Fruit fly (Drosophila melanogaster): ENCODE results near the gene PH4alphaNE1.

Gene PH4alphaNE1

DNA sequence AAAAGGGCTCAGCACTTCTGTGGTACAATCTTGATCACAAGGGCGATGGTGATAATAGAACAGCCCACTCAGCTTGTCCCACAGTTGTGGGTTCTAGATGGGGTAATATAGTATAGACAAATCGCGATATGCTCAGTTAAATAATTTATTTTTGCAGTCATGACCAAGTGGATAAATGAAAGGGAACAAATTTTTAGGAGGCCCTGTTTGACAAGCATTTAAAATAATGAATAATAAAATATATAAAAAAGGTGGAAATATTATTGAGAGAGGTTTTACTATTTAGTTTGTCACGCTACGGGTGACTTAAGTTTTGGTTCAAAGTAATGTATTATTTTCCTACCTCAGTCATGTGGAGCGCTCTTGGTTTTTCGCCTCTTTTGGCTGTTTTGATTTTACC, 7.6 kb upstream of the PH4alphaNE1 start, which contains the start of gene CG34041:
Gene CG34041 (plus strand): TSS at position 301 of the 400 bp plus-strand sequence.
- TF ChIP-seq CG3032 (tag; optimal IDR thresholded peaks at IDR 0.05) (no peak), CG8319 (GFP tag; optimal IDR thresholded peaks at IDR 0.05) (no peak), svp (GFP tag) (no peak), CG11902 (GFP tag; optimal IDR thresholded peaks at IDR 0.05) (no peak), Ets96B (tag; optimal IDR thresholded peaks at IDR 0.05) (no peak), achi (GFP tag; optimal IDR thresholded peaks at IDR 0.05) (no peak), pdm3 (GFP tag; optimal IDR thresholded peaks at IDR 0.05) (no peak)

DNA sequence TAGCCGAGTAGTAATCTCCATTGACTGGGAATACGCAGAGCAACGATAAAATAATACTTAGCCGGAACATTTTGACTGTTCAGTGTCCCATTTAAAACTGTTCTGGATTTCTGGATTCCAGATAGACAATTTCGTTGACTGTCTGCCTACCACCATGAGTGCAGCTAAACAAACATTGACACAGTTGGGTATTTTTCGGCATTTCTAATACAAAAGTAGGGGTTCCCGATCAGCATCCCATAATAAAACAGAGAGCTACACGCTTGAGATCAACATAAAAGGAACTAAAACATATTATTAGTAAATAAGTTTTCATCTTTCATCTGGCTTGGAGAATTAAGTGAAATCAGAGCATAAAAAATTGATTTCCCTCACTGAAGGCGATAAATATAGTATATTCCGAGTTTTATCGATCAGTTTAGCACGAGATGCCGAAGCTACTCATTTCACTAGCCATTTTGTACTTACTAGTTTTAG, 5.5 kb upstream of the PH4alphaNE1 start, which contains the start of the genes PH4alphaSG1 and CG15539:
Gene PH4alphaSG1 (minus strand): TSS at position 101 of the 477 bp plus-strand sequence.
Gene CG15539 (plus strand): TSS at position 427 of the 477 bp plus-strand sequence.
- TF ChIP-seq lz (GFP tag; optimal IDR thresholded peaks at IDR 0.05): no peak
- TF ChIP-seq Blimp-1 (GFP tag; optimal IDR thresholded peaks at IDR 0.05): no peak
- TF ChIP-seq Lpt (GFP tag; optimal IDR thresholded peaks at IDR 0.05): no peak
- no peak for TF ChIP-seq Eip78C (GFP tag)
- no peak for TF ChIP-seq CG9139 (GFP tag; optimal IDR thresholded peaks at IDR 0.05)
- TF ChIP-seq salr (GFP tag; optimal IDR thresholded peaks at IDR 0.05): no peak

DNA sequence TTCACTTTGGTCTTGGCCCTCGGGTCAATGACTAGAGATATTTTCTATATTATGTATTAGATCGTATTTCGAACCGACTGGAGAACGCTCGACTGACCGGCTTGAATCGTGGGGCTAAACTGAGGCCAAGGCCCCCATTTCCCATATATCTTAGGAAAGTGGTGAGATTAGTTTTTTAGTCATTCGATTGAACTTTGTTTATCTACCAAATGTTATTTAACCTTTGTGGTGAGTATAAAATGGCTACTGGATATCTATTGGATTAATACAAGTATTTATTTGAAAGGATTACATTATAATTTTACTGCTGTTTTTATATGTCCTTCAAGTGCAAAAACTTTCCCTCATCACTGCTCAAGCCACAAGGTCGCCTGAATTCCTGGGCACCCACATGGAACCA, 3.3 kb upstream of the PH4alphaNE1 start, which contains the start of gene CG31371:
Gene CG31371 (minus strand): TSS at position 101 of the 400 bp plus-strand sequence.
- no peak for TF ChIP-seq Eip93F (GFP tag; optimal IDR thresholded peaks at IDR 0.05)
- no peak for TF ChIP-seq OdsH (GFP tag; optimal IDR thresholded peaks at IDR 0.05)
- no peak for TF ChIP-seq CG11294 (GFP tag; IDR thresholded peaks at IDR 0.05)
- TF ChIP-seq Hr39 (GFP tag; optimal IDR thresholded peaks at IDR 0.05): no peak
- TF ChIP-seq svp (GFP tag): no peak
- no peak for TF ChIP-seq Eip78C (GFP tag)
- no peak for TF ChIP-seq esn (GFP tag; optimal IDR thresholded peaks at IDR 0.05)
- TF ChIP-seq Smox (GFP tag; optimal IDR thresholded peaks at IDR 0.05): no peak
- TF ChIP-seq CG8119 (GFP tag; IDR thresholded peaks at IDR 0.05): no peak
- TF ChIP-seq CG6854 (GFP tag; optimal IDR thresholded peaks at IDR 0.05): no peak
- no peak for TF ChIP-seq CG8319 (GFP tag; optimal IDR thresholded peaks at IDR 0.05)
- no peak for TF ChIP-seq lz (GFP tag; optimal IDR thresholded peaks at IDR 0.05)
- no peak for TF ChIP-seq fkh (GFP tag; optimal IDR thresholded peaks at IDR 0.05)
- no peak for TF ChIP-seq eg (GFP tag; IDR thresholded peaks at IDR 0.05)
- no peak for TF ChIP-seq fd85E (GFP tag; optimal IDR thresholded peaks at IDR 0.05)
- TF ChIP-seq dac (GFP tag; optimal IDR thresholded peaks at IDR 0.05): no peak

DNA sequence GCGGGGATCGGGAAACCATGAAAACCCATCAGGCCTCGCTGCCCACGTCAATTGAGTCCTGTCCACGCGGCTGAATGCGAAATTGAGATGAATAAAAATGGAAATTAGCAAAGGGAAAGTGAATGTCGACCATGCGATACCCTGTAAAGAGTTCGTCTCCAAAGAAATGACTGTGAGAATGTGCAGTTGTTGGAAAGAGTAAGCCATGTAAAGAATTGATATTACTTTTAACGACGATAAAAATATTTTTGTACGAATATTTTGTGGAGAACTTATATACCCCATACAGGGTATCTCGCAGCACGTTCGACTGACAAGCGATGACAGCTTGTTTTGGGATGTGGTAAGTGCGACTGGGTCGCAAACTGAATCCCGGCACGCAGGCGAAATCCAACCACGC, 1.0 kb upstream of the PH4alphaNE1 start:
- peak; percentile 20 for TF ChIP-seq fd59A (GFP tag; optimal IDR thresholded peaks at IDR 0.05)
- no peak for TF ChIP-seq Eip78C (GFP tag)
- peak; percentile 52 for TF ChIP-seq CG4318 (GFP tag; optimal IDR thresholded peaks at IDR 0.05)
- TF ChIP-seq topi (GFP tag; optimal IDR thresholded peaks at IDR 0.05): peak; percentile 72
- TF ChIP-seq CG6808 (GFP tag; optimal IDR thresholded peaks at IDR 0.05): peak; percentile 43
- peak; percentile 73 for TF ChIP-seq CG32006 (GFP tag; optimal IDR thresholded peaks at IDR 0.05)
- peak; percentile 40 for TF ChIP-seq CG6276 (GFP tag; optimal IDR thresholded peaks at IDR 0.05)
- peak; percentile 55 for TF ChIP-seq CG1621 (tag; optimal IDR thresholded peaks at IDR 0.05)
- peak; percentile 21 for TF ChIP-seq CG16779 (tag; optimal IDR thresholded peaks at IDR 0.05)
- TF ChIP-seq CG6854 (GFP tag; optimal IDR thresholded peaks at IDR 0.05): no peak
- TF ChIP-seq Eip93F (GFP tag; optimal IDR thresholded peaks at IDR 0.05): no peak
- no peak for TF ChIP-seq CG3032 (tag; optimal IDR thresholded peaks at IDR 0.05)
- peak; percentile 60 for TF ChIP-seq pdm3 (GFP tag; optimal IDR thresholded peaks at IDR 0.05)
- peak; percentile 28 for TF ChIP-seq CG8319 (GFP tag; optimal IDR thresholded peaks at IDR 0.05)
- TF ChIP-seq Hr4 (GFP tag; optimal IDR thresholded peaks at IDR 0.05): peak; percentile 78
- peak; percentile 38 for TF ChIP-seq spab (GFP tag; optimal IDR thresholded peaks at IDR 0.05)
- TF ChIP-seq Ets21C (GFP tag; optimal IDR thresholded peaks at IDR 0.05): peak; percentile 63
- TF ChIP-seq Blimp-1 (GFP tag; optimal IDR thresholded peaks at IDR 0.05): peak; percentile 30
- TF ChIP-seq CG9139 (GFP tag; optimal IDR thresholded peaks at IDR 0.05): peak; percentile 16
- peak; percentile 66 for TF ChIP-seq achi (GFP tag; optimal IDR thresholded peaks at IDR 0.05)
- peak; percentile 1 to 41 for TF ChIP-seq salr (GFP tag; optimal IDR thresholded peaks at IDR 0.05)
- peak; percentile 25 for TF ChIP-seq CG11762 (GFP tag; optimal IDR thresholded peaks at IDR 0.05; ENCODE audit: insufficient read depth)
- peak; percentile 47 for TF ChIP-seq net (GFP tag; optimal IDR thresholded peaks at IDR 0.05)
- TF ChIP-seq dac (GFP tag; optimal IDR thresholded peaks at IDR 0.05): no peak
- TF ChIP-seq CG11902 (GFP tag; optimal IDR thresholded peaks at IDR 0.05): peak; percentile 52
- TF ChIP-seq CG31627 (GFP tag; optimal IDR thresholded peaks at IDR 0.05): peak; percentile 83
- no peak for TF ChIP-seq Ets96B (tag; optimal IDR thresholded peaks at IDR 0.05)
- no peak for TF ChIP-seq dsx (GFP tag; optimal IDR thresholded peaks at IDR 0.05; ENCODE audit: poor library complexity, severe bottlenecking)
- TF ChIP-seq CG7368 (GFP tag; optimal IDR thresholded peaks at IDR 0.05): peak; percentile 37
- TF ChIP-seq CG8119 (GFP tag; IDR thresholded peaks at IDR 0.05): peak; percentile 73
- TF ChIP-seq Sox102F (GFP tag; optimal IDR thresholded peaks at IDR 0.05): peak; percentile 67
- peak; percentile 86 for TF ChIP-seq svp (GFP tag)
- TF ChIP-seq CG6792 (GFP tag; optimal IDR thresholded peaks at IDR 0.05): peak; percentile 70
